Worm (Caenorhabditis elegans): ENCODE measurements around the gene rsp-1.

rsp-1 gene

DNA sequence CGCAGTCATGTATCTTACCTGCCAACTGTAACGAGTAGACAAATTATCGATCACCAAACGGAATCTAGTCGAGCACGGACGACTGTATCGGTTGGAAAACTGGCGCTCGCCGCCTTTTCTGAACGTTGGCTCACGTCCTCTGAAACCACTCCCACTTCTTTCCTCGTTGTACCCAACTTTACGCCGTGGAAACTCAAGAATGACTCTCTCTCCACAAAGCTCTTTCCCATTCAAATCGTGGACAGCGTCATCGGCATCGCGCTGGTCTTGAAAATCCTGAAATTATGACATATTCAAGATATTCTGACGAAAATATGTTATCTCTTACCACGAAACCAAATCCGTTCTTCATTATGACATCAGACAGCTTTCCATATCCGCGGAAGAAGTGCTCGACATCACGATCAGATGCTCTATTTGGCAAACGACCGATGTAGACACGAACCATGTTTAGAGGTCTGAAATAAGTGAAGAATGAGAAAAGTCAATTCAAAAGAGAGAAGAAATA lies 610 bp upstream of the rsp-1 start, which contains the start of gene rsp-2:
Gene rsp-2, minus strand, starts transcription at position 458 of the 508 bp plus-strand sequence.
- no peak for TF ChIP-seq nhr-12 (tag; optimal IDR thresholded peaks at IDR 0.05)
- no peak for TF ChIP-seq hmg-11 (tag; optimal IDR thresholded peaks at IDR 0.05)
- TF ChIP-seq ceh-82 (tag; optimal IDR thresholded peaks at IDR 0.05), result no peak
- TF ChIP-seq nhr-25 (tag; optimal IDR thresholded peaks at IDR 0.05), result no peak
- no peak for TF ChIP-seq nhr-237 (tag; optimal IDR thresholded peaks at IDR 0.05)
- no peak for TF ChIP-seq egl-27 (tag; optimal IDR thresholded peaks at IDR 0.05)
- TF ChIP-seq lsy-12 (tag; optimal IDR thresholded peaks at IDR 0.05), result no peak
- no peak for TF ChIP-seq aly-2 (tag; optimal IDR thresholded peaks at IDR 0.05)
- TF ChIP-seq eor-1 (tag; optimal IDR thresholded peaks at IDR 0.05), result no peak
- TF ChIP-seq egl-5 (tag; optimal IDR thresholded peaks at IDR 0.05), result no peak
- TF ChIP-seq lin-15B (tag; optimal IDR thresholded peaks at IDR 0.05), result no peak
- no peak for TF ChIP-seq mdl-1 (tag; optimal IDR thresholded peaks at IDR 0.05)
- no peak for TF ChIP-seq nhr-43 (tag; optimal IDR thresholded peaks at IDR 0.05; ENCODE audit: poor library complexity, severe bottlenecking)
- no peak for TF ChIP-seq nhr-28 (tag; optimal IDR thresholded peaks at IDR 0.05)
- TF ChIP-seq ceh-28 (tag; optimal IDR thresholded peaks at IDR 0.05), result no peak
- no peak for TF ChIP-seq sea-2 (GFP tag; optimal IDR thresholded peaks at IDR 0.05)
- TF ChIP-seq skn-1 (tag; optimal IDR thresholded peaks at IDR 0.05), result no peak
- TF ChIP-seq unc-39 (tag; optimal IDR thresholded peaks at IDR 0.05), result no peak
- TF ChIP-seq fkh-10 (GFP tag; optimal IDR thresholded peaks at IDR 0.05), result no peak

ce11 chrII:11453639-11454038 lies 477 bp downstream of the rsp-1 start:
- TF ChIP-seq eor-1 (tag; optimal IDR thresholded peaks at IDR 0.05) (no peak), ama-1 (optimal IDR thresholded peaks at IDR 0.05) (no peak), unc-39 (tag; optimal IDR thresholded peaks at IDR 0.05) (no peak), ceh-9 (tag; optimal IDR thresholded peaks at IDR 0.05) (no peak), skn-1 (tag; optimal IDR thresholded peaks at IDR 0.05) (no peak), ceh-82 (tag; optimal IDR thresholded peaks at IDR 0.05) (no peak), fkh-2 (tag; optimal IDR thresholded peaks at IDR 0.05) (no peak), nhr-67 (tag; optimal IDR thresholded peaks at IDR 0.05) (no peak), unc-62 (GFP tag; optimal IDR thresholded peaks at IDR 0.05) (no peak), snpc-4 (tag; optimal IDR thresholded peaks at IDR 0.05) (no peak), nhr-28 (tag; optimal IDR thresholded peaks at IDR 0.05) (no peak), nfya-1 (tag; optimal IDR thresholded peaks at IDR 0.05; ENCODE audit: insufficient read depth) (no peak), elt-2 (tag; optimal IDR thresholded peaks at IDR 0.05) (no peak), ceh-28 (tag; optimal IDR thresholded peaks at IDR 0.05) (no peak)

- TF ChIP-seq jun-1 (tag; optimal IDR thresholded peaks at IDR 0.05) (no peak), nhr-28 (tag; optimal IDR thresholded peaks at IDR 0.05) (no peak), elt-1 (tag; optimal IDR thresholded peaks at IDR 0.05) (no peak), nfya-1 (tag; optimal IDR thresholded peaks at IDR 0.05; ENCODE audit: insufficient read depth) (no peak), lin-39 (tag; optimal IDR thresholded peaks at IDR 0.05) (no peak), nhr-43 (tag; optimal IDR thresholded peaks at IDR 0.05; ENCODE audit: poor library complexity, severe bottlenecking) (no peak), nhr-77 (tag; optimal IDR thresholded peaks at IDR 0.05) (no peak), daf-12 (tag; optimal IDR thresholded peaks at IDR 0.05) (no peak), ztf-11 (tag; optimal IDR thresholded peaks at IDR 0.05) (no peak), zag-1 (tag; optimal IDR thresholded peaks at IDR 0.05) (no peak), nhr-23 (tag; optimal IDR thresholded peaks at IDR 0.05) (no peak)
Observed at ce11 chrII:11455140-11455539, 2.0 kb downstream of the rsp-1 start.

DNA sequence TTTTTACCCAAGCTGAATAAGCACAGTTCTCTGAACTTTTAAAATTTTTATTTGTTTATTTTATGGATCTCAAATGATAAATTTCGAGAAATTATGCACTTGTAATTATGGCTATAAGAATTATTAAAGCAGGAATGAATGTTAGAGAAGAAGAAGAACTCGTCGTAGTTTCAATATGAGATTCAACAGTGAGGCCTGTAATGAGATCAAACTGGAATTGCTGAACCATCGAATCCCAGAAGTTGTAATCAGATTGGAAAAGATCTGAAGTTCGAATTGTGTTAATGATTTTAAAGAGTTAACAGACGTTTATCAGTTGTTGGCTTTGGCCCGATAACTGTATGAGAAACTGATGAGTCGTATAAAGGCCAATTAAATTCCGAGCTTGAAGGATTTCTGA lies 2.6 kb downstream of the rsp-1 start:
- TF ChIP-seq eor-1 (tag; optimal IDR thresholded peaks at IDR 0.05) (no peak), skn-1 (tag; optimal IDR thresholded peaks at IDR 0.05) (no peak), elt-1 (tag; optimal IDR thresholded peaks at IDR 0.05) (no peak), pqm-1 (tag; optimal IDR thresholded peaks at IDR 0.05) (no peak), ama-1 (optimal IDR thresholded peaks at IDR 0.05) (peak; percentile 3)

DNA sequence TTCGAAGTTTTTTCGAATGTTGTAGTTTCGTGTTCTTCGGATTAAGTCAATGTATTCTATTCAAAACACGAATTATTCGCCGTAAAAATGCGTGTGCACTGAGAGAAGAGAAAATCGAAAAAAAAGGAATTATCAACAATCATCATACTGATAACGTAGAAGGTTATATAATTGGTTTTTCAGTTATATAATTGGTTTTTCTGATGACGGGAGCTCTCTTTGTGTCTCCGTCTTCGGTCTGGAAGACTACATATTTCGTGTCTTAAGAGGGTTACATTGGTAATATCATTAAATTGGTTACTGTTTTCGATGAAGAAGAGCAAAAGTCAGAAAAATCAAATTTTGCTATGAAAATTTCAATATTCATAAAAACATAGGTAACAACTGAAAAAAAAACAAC lies 6.7 kb downstream of the rsp-1 start:
- TF ChIP-seq nhr-23 (tag; optimal IDR thresholded peaks at IDR 0.05), result no peak
- TF ChIP-seq nfya-1 (tag; optimal IDR thresholded peaks at IDR 0.05; ENCODE audit: insufficient read depth), result no peak
- TF ChIP-seq nhr-76 (tag; optimal IDR thresholded peaks at IDR 0.05), result no peak
- TF ChIP-seq nhr-67 (tag; optimal IDR thresholded peaks at IDR 0.05), result no peak
- peak; percentile 58 for TF ChIP-seq elt-2 (tag; optimal IDR thresholded peaks at IDR 0.05)
- no peak for TF ChIP-seq eor-1 (tag; optimal IDR thresholded peaks at IDR 0.05)
- TF ChIP-seq fos-1 (tag; optimal IDR thresholded peaks at IDR 0.05), result no peak
- no peak for TF ChIP-seq unc-62 (GFP tag; optimal IDR thresholded peaks at IDR 0.05)
- no peak for TF ChIP-seq pha-4 (tag; optimal IDR thresholded peaks at IDR 0.05)
- TF ChIP-seq nhr-11 (tag; optimal IDR thresholded peaks at IDR 0.05), result no peak
- no peak for TF ChIP-seq egl-5 (tag; optimal IDR thresholded peaks at IDR 0.05)
- peak; percentile 33 for TF ChIP-seq pqm-1 (tag; optimal IDR thresholded peaks at IDR 0.05)
- no peak for TF ChIP-seq aly-2 (tag; optimal IDR thresholded peaks at IDR 0.05)
- no peak for TF ChIP-seq R02D3.7 (tag; optimal IDR thresholded peaks at IDR 0.05)
- no peak for TF ChIP-seq nhr-237 (tag; optimal IDR thresholded peaks at IDR 0.05)
- no peak for TF ChIP-seq sea-2 (GFP tag; optimal IDR thresholded peaks at IDR 0.05)
- TF ChIP-seq unc-39 (tag; optimal IDR thresholded peaks at IDR 0.05), result no peak

All from whole organism, L3 larva.